Worm (Caenorhabditis elegans) whole organism, L3 larva: Measurements from ENCODE around the gene cest-2.2.

Experiments used
- R02D3.7 ChIP-seq: fragments of 150-350 bp; optimal IDR thresholded peaks from 2 replicates; lab custom pipeline; 2014; ENCODE audit warnings: missing biosample characterization, missing genetic modification characterization
- ZK546.5 ChIP-seq: sonication (generic microtip); optimal IDR thresholded peaks from 2 replicates; lab custom pipeline; 2017; ENCODE audit warnings: missing biosample characterization, missing genetic modification characterization
- aly-2 ChIP-seq: fragments of 150-350 bp; optimal IDR thresholded peaks from 2 replicates; lab custom pipeline; 2014; ENCODE audit warnings: missing biosample characterization, missing genetic modification characterization
- ama-1 ChIP-seq: fragments of 150-350 bp; optimal IDR thresholded peaks from 2 replicates; lab custom pipeline; 2018
- ceh-16 ChIP-seq: sonication (generic microtip); optimal IDR thresholded peaks from 2 replicates; lab custom pipeline; 2017; ENCODE audit warnings: missing biosample characterization, missing genetic modification characterization
- ceh-28 ChIP-seq: fragments of 150-350 bp; optimal IDR thresholded peaks from 2 replicates; lab custom pipeline; 2014; ENCODE audit warnings: missing biosample characterization, missing genetic modification reagents, missing genetic modification characterization
- ceh-82 ChIP-seq: fragments of 150-350 bp; optimal IDR thresholded peaks from 2 replicates; lab custom pipeline; 2014; ENCODE audit warnings: missing biosample characterization, missing genetic modification characterization
- ceh-9 ChIP-seq: sonication (generic microtip); optimal IDR thresholded peaks from 2 replicates; lab custom pipeline; 2018; ENCODE audit warnings: missing biosample characterization, missing genetic modification characterization
- daf-12 ChIP-seq: fragments of 150-350 bp; optimal IDR thresholded peaks from 2 replicates; lab custom pipeline; 2014; ENCODE audit warnings: missing biosample characterization, missing genetic modification reagents, missing genetic modification characterization
- egl-27 ChIP-seq: sonication (generic microtip); optimal IDR thresholded peaks from 4 replicates; lab custom pipeline; 2017; ENCODE audit warnings: missing biosample characterization, missing genetic modification reagents, missing genetic modification characterization
- egl-5 ChIP-seq: fragments of 150-350 bp; optimal IDR thresholded peaks from 2 replicates; lab custom pipeline; 2017; ENCODE audit warnings: missing biosample characterization, missing genetic modification reagents, missing genetic modification characterization, inconsistent platforms
- elt-1 ChIP-seq: fragments of 150-350 bp; optimal IDR thresholded peaks from 2 replicates; lab custom pipeline; 2014; ENCODE audit warnings: missing biosample characterization, missing genetic modification characterization
- elt-2 ChIP-seq: sonication (generic microtip); optimal IDR thresholded peaks from 2 replicates; lab custom pipeline; 2016; ENCODE audit warnings: missing genetic modification reagents, mild to moderate bottlenecking, missing genetic modification characterization, missing compliant biosample characterization
- elt-3 ChIP-seq, 3 experiments: fragments of 150-350 bp in 1 of 3; sonication (generic microtip) in 2 of 3; optimal IDR thresholded peaks; 2 replicates in 2 of 3; 4 replicates in 1 of 3; lab custom pipeline; 2014 to 2017; ENCODE audit warnings: missing biosample characterization in 3 of 3, missing genetic modification characterization in 3 of 3
- eor-1 ChIP-seq, 2 experiments: fragments of 150-350 bp; optimal IDR thresholded peaks; 2 replicates each; lab custom pipeline; 2014 to 2018; ENCODE audit warnings: missing biosample characterization in 2 of 2, missing genetic modification characterization in 2 of 2
- fkh-10 ChIP-seq: sonication (generic microtip); optimal IDR thresholded peaks from 2 replicates; lab custom pipeline; 2017; ENCODE audit warnings: missing biosample characterization, missing genetic modification reagents, missing genetic modification characterization
- fkh-2 ChIP-seq: fragments of 150-350 bp; optimal IDR thresholded peaks from 2 replicates; lab custom pipeline; 2014; ENCODE audit warnings: missing biosample characterization, missing genetic modification reagents, missing genetic modification characterization
- fos-1 ChIP-seq: fragments of 150-350 bp; optimal IDR thresholded peaks from 2 replicates; lab custom pipeline; 2014; ENCODE audit warnings: missing biosample characterization, missing genetic modification characterization
- hmg-11 ChIP-seq: sonication (generic microtip); optimal IDR thresholded peaks from 2 replicates; lab custom pipeline; 2016; ENCODE audit warnings: missing genetic modification characterization, missing compliant biosample characterization
- jun-1 ChIP-seq: fragments of 150-350 bp; optimal IDR thresholded peaks from 2 replicates; lab custom pipeline; 2014; ENCODE audit warnings: missing biosample characterization, missing genetic modification reagents, missing genetic modification characterization
- lin-15B ChIP-seq: fragments of 150-350 bp; optimal IDR thresholded peaks from 2 replicates; lab custom pipeline; 2014; ENCODE audit warnings: missing biosample characterization, missing genetic modification characterization
- lin-39 ChIP-seq: fragments of 150-350 bp; optimal IDR thresholded peaks from 2 replicates; lab custom pipeline; 2018; ENCODE audit warnings: missing biosample characterization, missing genetic modification reagents, missing genetic modification characterization
- lsy-12 ChIP-seq: sonication (generic microtip); optimal IDR thresholded peaks from 2 replicates; lab custom pipeline; 2016; ENCODE audit warnings: mild to moderate bottlenecking, missing genetic modification characterization, missing compliant biosample characterization
- mdl-1 ChIP-seq: fragments of 150-350 bp; optimal IDR thresholded peaks from 2 replicates; lab custom pipeline; 2014; ENCODE audit warnings: missing biosample characterization, missing genetic modification characterization
- mml-1 ChIP-seq: fragments of 150-350 bp; sonication (generic microtip); optimal IDR thresholded peaks from 3 replicates; lab custom pipeline; 2014; ENCODE audit warnings: missing biosample characterization, missing genetic modification characterization
- nfya-1 ChIP-seq: sonication (generic microtip); optimal IDR thresholded peaks from 2 replicates; lab custom pipeline; 2017; ENCODE audit warnings: missing genetic modification characterization, mild to moderate bottlenecking, missing compliant biosample characterization, antibody characterized with exemption, moderate library complexity; ENCODE audit not compliant: insufficient read depth
- nhr-11 ChIP-seq: fragments of 150-350 bp; optimal IDR thresholded peaks from 2 replicates; lab custom pipeline; 2014; ENCODE audit warnings: missing biosample characterization, missing genetic modification characterization
- nhr-12 ChIP-seq: fragments of 150-350 bp; optimal IDR thresholded peaks from 2 replicates; lab custom pipeline; 2014; ENCODE audit warnings: missing biosample characterization, missing genetic modification characterization
- nhr-23 ChIP-seq: fragments of 150-350 bp; optimal IDR thresholded peaks from 2 replicates; lab custom pipeline; 2014; ENCODE audit warnings: missing biosample characterization, missing genetic modification reagents, missing genetic modification characterization
- nhr-237 ChIP-seq: fragments of 150-350 bp; optimal IDR thresholded peaks from 2 replicates; lab custom pipeline; 2014; ENCODE audit warnings: missing biosample characterization, missing genetic modification characterization
- nhr-25 ChIP-seq: sonication (generic microtip); optimal IDR thresholded peaks from 2 replicates; lab custom pipeline; 2017; ENCODE audit warnings: missing biosample characterization, missing genetic modification characterization
- nhr-28 ChIP-seq: fragments of 150-350 bp; optimal IDR thresholded peaks from 2 replicates; lab custom pipeline; 2014; ENCODE audit warnings: missing biosample characterization, missing genetic modification characterization
- nhr-43 ChIP-seq: sonication (generic microtip); optimal IDR thresholded peaks from 2 replicates; lab custom pipeline; 2016; ENCODE audit warnings: mild to moderate bottlenecking, missing genetic modification characterization, missing compliant biosample characterization; ENCODE audit not compliant: poor library complexity, severe bottlenecking
- nhr-67 ChIP-seq: fragments of 150-350 bp; optimal IDR thresholded peaks from 2 replicates; lab custom pipeline; 2014; ENCODE audit warnings: missing biosample characterization, missing genetic modification characterization
- nhr-76 ChIP-seq: fragments of 150-350 bp; sonication (generic microtip); optimal IDR thresholded peaks from 5 replicates; lab custom pipeline; 2014; ENCODE audit warnings: missing biosample characterization, missing genetic modification characterization
- nhr-77 ChIP-seq: fragments of 150-350 bp; optimal IDR thresholded peaks from 2 replicates; lab custom pipeline; 2014; ENCODE audit warnings: missing biosample characterization, missing genetic modification characterization
- pha-4 ChIP-seq: fragments of 150-350 bp; optimal IDR thresholded peaks from 2 replicates; lab custom pipeline; 2014; ENCODE audit warnings: missing biosample characterization, missing genetic modification reagents, missing genetic modification characterization
- pqm-1 ChIP-seq: fragments of 150-350 bp; optimal IDR thresholded peaks from 2 replicates; lab custom pipeline; 2017; ENCODE audit warnings: missing biosample characterization, missing genetic modification characterization, inconsistent platforms
- sea-2 ChIP-seq: fragments of 150-350 bp; sonication (generic microtip); optimal IDR thresholded peaks from 4 replicates; lab custom pipeline; 2014; ENCODE audit warnings: missing biosample characterization, missing genetic modification reagents, missing genetic modification characterization
- skn-1 ChIP-seq: fragments of 150-350 bp; optimal IDR thresholded peaks from 2 replicates; lab custom pipeline; 2014; ENCODE audit warnings: missing biosample characterization, missing genetic modification characterization
- snpc-4 ChIP-seq: fragments of 150-350 bp; optimal IDR thresholded peaks from 2 replicates; lab custom pipeline; 2014; ENCODE audit warnings: missing biosample characterization, missing genetic modification characterization
- tbx-2 ChIP-seq: sonication (generic microtip); optimal IDR thresholded peaks from 2 replicates; lab custom pipeline; 2016; ENCODE audit warnings: mild to moderate bottlenecking, missing genetic modification characterization, missing compliant biosample characterization
- unc-39 ChIP-seq: sonication (generic microtip); optimal IDR thresholded peaks from 4 replicates; lab custom pipeline; 2017; ENCODE audit warnings: missing biosample characterization, missing genetic modification characterization
- unc-62 ChIP-seq: fragments of 150-350 bp; sonication (generic microtip); optimal IDR thresholded peaks from 4 replicates; lab custom pipeline; 2014; ENCODE audit warnings: missing biosample characterization, missing genetic modification reagents, missing genetic modification characterization
- zag-1 ChIP-seq: fragments of 150-350 bp; optimal IDR thresholded peaks from 2 replicates; lab custom pipeline; 2014; ENCODE audit warnings: missing biosample characterization, missing genetic modification characterization
- ztf-11 ChIP-seq: fragments of 150-350 bp; optimal IDR thresholded peaks from 2 replicates; lab custom pipeline; 2014; ENCODE audit warnings: missing biosample characterization, missing genetic modification characterization
- ztf-4 ChIP-seq: fragments of 150-350 bp; optimal IDR thresholded peaks from 2 replicates; lab custom pipeline; 2014; ENCODE audit warnings: missing biosample characterization, missing genetic modification characterization

Gene cest-2.2

DNA sequence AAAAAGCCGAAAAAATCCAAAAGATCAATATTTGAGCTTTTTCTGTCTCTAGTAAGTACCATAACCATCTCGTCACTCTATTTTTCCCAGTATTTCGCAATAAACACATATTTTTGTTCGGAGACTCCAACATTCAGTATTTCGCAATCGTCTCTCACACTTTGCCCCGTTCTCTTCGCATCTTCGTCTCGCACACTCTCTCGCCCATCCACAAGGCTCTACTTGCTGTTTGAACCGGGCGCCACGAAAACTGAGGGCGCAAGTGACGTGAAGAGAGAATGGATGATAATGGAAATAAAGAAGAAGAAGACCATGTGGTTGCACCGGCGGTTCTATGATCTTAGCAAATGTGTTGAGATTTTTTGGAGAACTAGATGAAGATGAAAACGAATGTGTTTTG, 24.9 kb upstream of the cest-2.2 start:
- peak; percentile 83 for TF ChIP-seq sea-2
- TF ChIP-seq egl-27 (tag; lab: Kevin White, UChicago) = peak; percentile 11
- peak; percentile 92 for TF ChIP-seq unc-62 (GFP tag; lab: Kevin White, UChicago)
- TF ChIP-seq lin-39 (tag; lab: Kevin White, UChicago) = peak; percentile 95
- no peak for TF ChIP-seq nhr-28
- no peak for TF ChIP-seq daf-12 (tag; lab: Kevin White, UChicago)
- no peak for TF ChIP-seq nhr-67 (tag; lab: Kevin White, UChicago)
- no peak for TF ChIP-seq nhr-237 (tag; lab: Kevin White, UChicago)
- TF ChIP-seq mdl-1 (tag; lab: Kevin White, UChicago) = peak; percentile 58
- TF ChIP-seq ceh-28 (tag; lab: Kevin White, UChicago) = peak; percentile 87
- peak; percentile 83 for TF ChIP-seq hmg-11 (tag; lab: Kevin White, UChicago)
- TF ChIP-seq egl-5 (tag; lab: Kevin White, UChicago) = peak; percentile 87
- TF ChIP-seq jun-1 = peak; percentile 93
- TF ChIP-seq tbx-2 (tag; lab: Kevin White, UChicago) = peak; percentile 67
- peak; percentile 93 for TF ChIP-seq nfya-1
- no peak for TF ChIP-seq ZK546.5 (tag; lab: Kevin White, UChicago)
- no peak for TF ChIP-seq ztf-11 (tag; lab: Kevin White, UChicago)
- no peak for TF ChIP-seq fos-1 (tag; lab: Kevin White, UChicago)
- TF ChIP-seq pha-4 = peak; percentile 96
- peak; percentile 92 for TF ChIP-seq skn-1 (tag; lab: Kevin White, UChicago)
- no peak for TF ChIP-seq ceh-9 (tag; lab: Kevin White, UChicago)
- no peak for TF ChIP-seq zag-1
- no peak for TF ChIP-seq unc-39
- peak; percentile 82 for TF ChIP-seq nhr-23
- TF ChIP-seq nhr-76 = no peak
- TF ChIP-seq fkh-10 = peak; percentile 11
- peak; percentile 79 for TF ChIP-seq R02D3.7 (tag; lab: Kevin White, UChicago)
- no peak for TF ChIP-seq ceh-16 (tag; lab: Kevin White, UChicago)
- TF ChIP-seq nhr-25 = peak; percentile 91
- TF ChIP-seq nhr-77 (tag; lab: Kevin White, UChicago) = no peak
- no peak for TF ChIP-seq mml-1 (tag; lab: Kevin White, UChicago)
- no peak for TF ChIP-seq ama-1 (lab: Kevin White, UChicago)
- peak; percentile 67 for TF ChIP-seq snpc-4 (tag; lab: Kevin White, UChicago)
- TF ChIP-seq fkh-2 (tag; lab: Kevin White, UChicago) = peak; percentile 76
- peak; percentile 78 for TF ChIP-seq nhr-43 (tag; lab: Kevin White, UChicago)
- TF ChIP-seq elt-1 (tag; lab: Kevin White, UChicago) = peak; percentile 40
- peak; percentile 85 for TF ChIP-seq elt-2
- TF ChIP-seq lsy-12 (tag; lab: Kevin White, UChicago) = peak; percentile 85
- TF ChIP-seq ztf-4 (tag; lab: Kevin White, UChicago) = peak; percentile 17
- TF ChIP-seq ceh-82 = peak; percentile 49
- TF ChIP-seq pqm-1 = peak; percentile 81
- peak; percentile 91 for TF ChIP-seq nhr-11 (tag; lab: Kevin White, UChicago)
- no peak for TF ChIP-seq aly-2 (tag; lab: Kevin White, UChicago)
- TF ChIP-seq eor-1 (tag; optimal IDR thresholded peaks at IDR 0.05; lab: Kevin White, UChicago) = peak in 1 of 2 experiments; percentile 27
- peak; percentile 83 for TF ChIP-seq lin-15B (tag; lab: Kevin White, UChicago)
- peak in 2 of 3 experiments; percentile 81 to 84 for TF ChIP-seq elt-3 (tag; optimal IDR thresholded peaks at IDR 0.05; lab: Kevin White, UChicago)
- no peak for TF ChIP-seq nhr-12 (tag; lab: Kevin White, UChicago)
- TF ChIP-seq, all 47 proteins: peak for 30
